Fruit fly (Drosophila melanogaster) whole organism, embryonic: Measurements from ENCODE around the gene CG4009.

Source experiments
- CG10267 ChIP-seq: fragments of 200-800 bp; sonication (Bioruptor generic); optimal IDR thresholded peaks from 2 replicates; lab custom pipeline; 2018; ENCODE audit warnings: missing biosample characterization, mild to moderate bottlenecking, missing genetic modification characterization, moderate library complexity
- CG12104 ChIP-seq: fragments of 200-800 bp; sonication (Bioruptor generic); optimal IDR thresholded peaks from 3 replicates; lab custom pipeline; 2016; ENCODE audit warnings: missing biosample characterization, missing genetic modification characterization
- CG12391 ChIP-seq: fragments of 200-800 bp; sonication (Bioruptor generic); optimal IDR thresholded peaks from 3 replicates; lab custom pipeline; 2018; ENCODE audit warnings: missing biosample characterization, mild to moderate bottlenecking, missing genetic modification characterization, moderate library complexity
- CG13424 ChIP-seq: fragments of 200-800 bp; sonication (Bioruptor generic); optimal IDR thresholded peaks from 2 replicates; lab custom pipeline; 2019; ENCODE audit warnings: missing biosample characterization, mild to moderate bottlenecking, missing genetic modification characterization, moderate library complexity
- CG15696 ChIP-seq: fragments of 200-800 bp; sonication (Bioruptor generic); optimal IDR thresholded peaks from 2 replicates; lab custom pipeline; 2019; ENCODE audit warnings: missing biosample characterization, mild to moderate bottlenecking, missing genetic modification characterization, moderate library complexity
- CG16779 ChIP-seq: fragments of 200-800 bp; sonication (Bioruptor generic); IDR thresholded peaks from 2 replicates; pipeline ENCODE4 v1.3.6; 2022; ENCODE audit warnings: missing biosample characterization, missing genetic modification characterization
- CG17328 ChIP-seq: fragments of 200-800 bp; sonication (Bioruptor generic); IDR thresholded peaks from 2 replicates; pipeline ENCODE4 v1.3.6; 2022; ENCODE audit warnings: missing biosample characterization, missing genetic modification characterization
- CG17361 ChIP-seq: fragments of 200-800 bp; sonication (Bioruptor generic); IDR thresholded peaks from 3 replicates; pipeline ENCODE4 v1.3.6; 2022; ENCODE audit warnings: missing biosample characterization, missing genetic modification characterization
- CG17612 ChIP-seq: fragments of 200-800 bp; sonication (Bioruptor generic); IDR thresholded peaks from 2 replicates; pipeline ENCODE4 v1.3.6; 2022; ENCODE audit warnings: missing biosample characterization, missing genetic modification characterization
- CG1792 ChIP-seq: fragments of 200-800 bp; sonication (Bioruptor generic); optimal IDR thresholded peaks from 2 replicates; lab custom pipeline; 2016; ENCODE audit warnings: missing biosample characterization, missing genetic modification characterization
- CG18011 ChIP-seq: fragments of 200-800 bp; sonication (Bioruptor generic); optimal IDR thresholded peaks from 2 replicates; lab custom pipeline; 2017; ENCODE audit warnings: missing biosample characterization, missing genetic modification characterization, mild to moderate bottlenecking, moderate library complexity, missing genotype
- CG2116 ChIP-seq: fragments of 200-800 bp; sonication (Bioruptor generic); optimal IDR thresholded peaks from 3 replicates; lab custom pipeline; 2018; ENCODE audit warnings: missing biosample characterization, mild to moderate bottlenecking, missing genetic modification characterization
- CG2712 ChIP-seq: fragments of 200-800 bp; optimal IDR thresholded peaks from 3 replicates; lab custom pipeline; 2019; ENCODE audit warnings: missing biosample characterization, mild to moderate bottlenecking, missing genetic modification characterization, moderate library complexity
- CG2875 ChIP-seq: fragments of 200-800 bp; sonication (Bioruptor generic); optimal IDR thresholded peaks from 2 replicates; lab custom pipeline; 2017; ENCODE audit warnings: missing biosample characterization, mild to moderate bottlenecking, missing genetic modification characterization, missing genetic modification reagents
- CG30403 ChIP-seq: fragments of 200-800 bp; sonication (Bioruptor generic); optimal IDR thresholded peaks from 3 replicates; lab custom pipeline; 2016; ENCODE audit warnings: missing biosample characterization, missing genetic modification characterization
- CG3065 ChIP-seq: fragments of 200-800 bp; sonication (Bioruptor generic); optimal IDR thresholded peaks from 2 replicates; lab custom pipeline; 2016; ENCODE audit warnings: missing biosample characterization, missing genetic modification characterization
- CG31224 ChIP-seq: fragments of 200-800 bp; sonication (Bioruptor generic); IDR thresholded peaks from 2 replicates; pipeline ENCODE4 v1.3.6; 2022; ENCODE audit warnings: missing biosample characterization, missing genetic modification characterization
- CG3163 ChIP-seq: fragments of 200-800 bp; sonication (Bioruptor generic); optimal IDR thresholded peaks from 3 replicates; lab custom pipeline; 2016; ENCODE audit warnings: missing biosample characterization, missing genetic modification characterization
- CG34376 ChIP-seq: fragments of 200-800 bp; sonication (Bioruptor generic); optimal IDR thresholded peaks from 2 replicates; lab custom pipeline; 2018; ENCODE audit warnings: missing biosample characterization, mild to moderate bottlenecking, missing genetic modification characterization
- CG3838 ChIP-seq: fragments of 200-800 bp; sonication (Bioruptor generic); optimal IDR thresholded peaks from 3 replicates; lab custom pipeline; 2016; ENCODE audit warnings: missing biosample characterization, missing genetic modification characterization
- CG4854 ChIP-seq: fragments of 200-800 bp; sonication (Bioruptor generic); optimal IDR thresholded peaks from 2 replicates; lab custom pipeline; 2016; ENCODE audit warnings: missing biosample characterization, missing genetic modification characterization, inconsistent platforms
- CG8924 ChIP-seq: fragments of 200-800 bp; optimal IDR thresholded peaks from 3 replicates; lab custom pipeline; 2019; ENCODE audit warnings: missing biosample characterization, mild to moderate bottlenecking, missing genetic modification characterization, moderate library complexity
- CG9215 ChIP-seq: fragments of 200-800 bp; sonication (Bioruptor generic); IDR thresholded peaks from 2 replicates; pipeline ENCODE4 v1.3.6; 2022; ENCODE audit warnings: missing biosample characterization, missing genetic modification characterization
- CG9797 ChIP-seq: fragments of 200-800 bp; sonication (Bioruptor generic); optimal IDR thresholded peaks from 3 replicates; lab custom pipeline; 2018; ENCODE audit warnings: missing biosample characterization, mild to moderate bottlenecking, missing genetic modification characterization
- CoRest ChIP-seq: fragments of 200-800 bp; sonication (Bioruptor generic); optimal IDR thresholded peaks from 3 replicates; lab custom pipeline; 2018; ENCODE audit warnings: missing biosample characterization, mild to moderate bottlenecking, missing genetic modification characterization, moderate library complexity
- D ChIP-seq, 2 experiments: fragments of 200-800 bp in 1 of 2; fragments of >200 bp in 1 of 2; sonication (Bioruptor generic) in 1 of 2; optimal IDR thresholded peaks; 2 replicates in 1 of 2; 3 replicates in 1 of 2; lab custom pipeline; 2017; ENCODE audit warnings: mild to moderate bottlenecking in 1 of 2, missing biosample characterization in 1 of 2, missing genetic modification characterization in 1 of 2, missing genetic modification reagents in 1 of 2
- Dbx ChIP-seq: fragments of 200-800 bp; sonication (Bioruptor generic); IDR thresholded peaks from 3 replicates; pipeline ENCODE4 v1.3.6; 2022; ENCODE audit warnings: missing biosample characterization, missing genetic modification characterization
- Doc2 ChIP-seq: fragments of 200-800 bp; sonication (Bioruptor generic); IDR thresholded peaks from 2 replicates; pipeline ENCODE4 v1.3.6; 2022; ENCODE audit warnings: missing biosample characterization, missing genetic modification characterization
- Drgx ChIP-seq: fragments of 200-800 bp; sonication (Bioruptor generic); IDR thresholded peaks from 2 replicates; pipeline ENCODE4 v1.3.6; 2022; ENCODE audit warnings: missing biosample characterization, missing genetic modification characterization
- E2f2 ChIP-seq: fragments of 200-800 bp; sonication (Bioruptor generic); IDR thresholded peaks from 2 replicates; pipeline ENCODE4 v1.3.6; 2022; ENCODE audit warnings: missing biosample characterization, missing genetic modification characterization
- H15 ChIP-seq: fragments of 200-800 bp; sonication (Bioruptor generic); IDR thresholded peaks from 3 replicates; pipeline ENCODE4 v1.3.6; 2022; ENCODE audit warnings: missing biosample characterization, missing genetic modification characterization
- Hand ChIP-seq: fragments of 200-800 bp; sonication (Bioruptor generic); optimal IDR thresholded peaks from 2 replicates; lab custom pipeline; 2017; ENCODE audit warnings: mild to moderate bottlenecking, missing biosample characterization, missing genetic modification reagents, missing genetic modification characterization
- Hr3 ChIP-seq: fragments of 200-800 bp; sonication (Bioruptor generic); optimal IDR thresholded peaks from 3 replicates; lab custom pipeline; 2016; ENCODE audit warnings: missing biosample characterization, missing genetic modification characterization
- Lhr ChIP-seq: fragments of 200-800 bp; sonication (Bioruptor generic); optimal IDR thresholded peaks from 3 replicates; lab custom pipeline; 2017; ENCODE audit warnings: mild to moderate bottlenecking, missing biosample characterization, missing genetic modification reagents, missing genetic modification characterization
- Sox102F ChIP-seq: fragments of 200-800 bp; sonication (Bioruptor generic); optimal IDR thresholded peaks from 2 replicates; lab custom pipeline; 2018; ENCODE audit warnings: missing biosample characterization, mild to moderate bottlenecking, missing genetic modification characterization, moderate library complexity
- al ChIP-seq: fragments of 200-800 bp; sonication (Bioruptor generic); IDR thresholded peaks from 2 replicates; pipeline ENCODE4 v1.3.6; 2022; ENCODE audit warnings: missing biosample characterization, missing genetic modification characterization
- crol ChIP-seq: fragments of 200-800 bp; sonication (Bioruptor generic); IDR thresholded peaks from 2 replicates; pipeline ENCODE4 v1.3.6; 2022; ENCODE audit warnings: missing biosample characterization, missing genetic modification characterization
- da ChIP-seq: fragments of 200-800 bp; sonication (Bioruptor generic); optimal IDR thresholded peaks from 2 replicates; lab custom pipeline; 2016; ENCODE audit warnings: missing biosample characterization, missing genetic modification characterization
- hbn ChIP-seq: fragments of 200-800 bp; sonication (Bioruptor generic); IDR thresholded peaks from 2 replicates; pipeline ENCODE4 v1.3.6; 2022; ENCODE audit warnings: missing biosample characterization, missing genetic modification characterization; ENCODE audit not compliant: partially characterized antibody
- jing ChIP-seq: fragments of 200-800 bp; sonication (Bioruptor generic); optimal IDR thresholded peaks from 2 replicates; lab custom pipeline; 2018; ENCODE audit warnings: missing biosample characterization, mild to moderate bottlenecking, missing genetic modification characterization
- lab ChIP-seq: fragments of 200-800 bp; sonication (Bioruptor generic); optimal IDR thresholded peaks from 3 replicates; lab custom pipeline; 2017; ENCODE audit warnings: missing biosample characterization, missing genetic modification characterization, mild to moderate bottlenecking, moderate library complexity, missing genetic modification reagents
- lola ChIP-seq, 3 experiments: fragments of >200 bp in 2 of 3; fragments of 200-800 bp in 1 of 3; sonication (Bioruptor generic) in 1 of 3; optimal IDR thresholded peaks; 2 replicates each; lab custom pipeline; 2017 to 2019; ENCODE audit warnings: missing biosample characterization in 3 of 3, missing genetic modification characterization in 3 of 3, mild to moderate bottlenecking in 1 of 3, moderate library complexity in 1 of 3
- pzg ChIP-seq: fragments of 200-800 bp; sonication (Bioruptor generic); optimal IDR thresholded peaks from 3 replicates; lab custom pipeline; 2018; ENCODE audit warnings: missing biosample characterization, mild to moderate bottlenecking, missing genetic modification characterization, moderate library complexity
- repo ChIP-seq: fragments of 200-800 bp; sonication (Bioruptor generic); optimal IDR thresholded peaks from 2 replicates; lab custom pipeline; 2016; ENCODE audit warnings: missing biosample characterization, missing genetic modification characterization
- sna ChIP-seq: fragments of 200-800 bp; sonication (Bioruptor generic); IDR thresholded peaks from 2 replicates; pipeline ENCODE4 v1.3.6; 2022; ENCODE audit warnings: missing biosample characterization, missing genetic modification characterization; ENCODE audit not compliant: partially characterized antibody
- stc ChIP-seq: fragments of 200-800 bp; sonication (Bioruptor generic); IDR thresholded peaks from 2 replicates; pipeline ENCODE4 v1.3.6; 2022; ENCODE audit warnings: missing biosample characterization, missing genetic modification characterization
- tio ChIP-seq: fragments of 200-800 bp; sonication (Bioruptor generic); optimal IDR thresholded peaks from 2 replicates; lab custom pipeline; 2017; ENCODE audit warnings: missing biosample characterization, missing genetic modification characterization, inconsistent platforms
- tll ChIP-seq, 2 experiments: fragments of 200-800 bp in 1 of 2; fragments of >200 bp in 1 of 2; sonication (Bioruptor generic) in 1 of 2; optimal IDR thresholded peaks; 2 replicates each; lab custom pipeline; 2017 to 2019; ENCODE audit warnings: missing biosample characterization in 2 of 2, missing genetic modification characterization in 2 of 2, mild to moderate bottlenecking in 1 of 2, moderate library complexity in 1 of 2

The CG4009 gene

DNA sequence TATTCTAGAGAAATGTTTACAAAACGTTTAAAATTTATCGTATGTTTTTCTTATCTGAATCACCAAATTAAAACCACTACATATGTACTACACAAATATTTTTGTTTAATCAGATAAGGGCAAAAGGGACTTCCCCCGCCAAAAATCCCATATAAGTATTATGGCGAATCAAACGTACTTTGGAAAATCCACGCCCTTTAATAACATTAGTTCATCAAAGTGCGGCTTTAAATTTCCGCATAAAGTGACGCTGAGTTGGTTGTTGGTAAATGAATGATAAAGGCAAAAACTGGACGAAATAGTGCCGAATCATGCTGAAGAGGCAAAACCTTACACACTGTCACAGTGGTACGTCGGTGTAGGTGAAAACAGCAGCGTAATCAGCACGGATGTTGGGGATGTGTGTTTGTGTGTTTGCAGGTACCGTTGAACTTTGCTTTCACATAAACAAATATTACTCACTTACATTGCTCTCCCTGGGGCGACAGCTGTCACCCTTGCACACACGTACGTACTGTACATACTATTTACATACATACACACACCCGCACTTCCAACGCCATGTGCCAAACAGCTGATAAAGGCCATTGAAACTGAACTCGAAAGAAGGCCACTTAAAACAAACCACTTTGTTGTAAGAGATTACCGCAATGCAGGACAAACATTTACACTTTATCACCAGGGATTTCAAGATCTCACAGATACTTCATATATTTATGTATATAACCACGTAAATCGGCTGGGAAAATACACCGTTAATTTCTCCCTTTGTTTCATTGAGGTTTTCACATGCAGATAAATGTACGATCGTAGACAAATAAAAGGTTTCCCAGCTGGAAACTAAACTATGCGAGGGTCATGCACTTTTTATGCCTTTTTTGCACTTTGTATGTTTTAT lies 43.4 kb upstream of the CG4009 start (continued):
- TF ChIP-seq CoRest (tag; lab: Kevin White, UChicago), result peak; percentile 32
- no peak for TF ChIP-seq pzg (GFP tag; lab: Kevin White, UChicago)
- no peak for TF ChIP-seq CG18011 (GFP tag; lab: Kevin White, UChicago)
- TF ChIP-seq CG8924 (tag; lab: Kevin White, UChicago), result peak; percentile 62
- no peak for TF ChIP-seq tio
- TF ChIP-seq al, result no peak
- no peak for TF ChIP-seq CG2712 (tag; lab: Kevin White, UChicago)
- TF ChIP-seq lola (GFP tag; optimal IDR thresholded peaks at IDR 0.05; lab: Kevin White, UChicago), result peak in 1 of 3 experiments; percentile 18
- TF ChIP-seq Drgx (GFP tag; lab: Robert Waterston, UW), result peak; percentile 21; the same call in 1 of the 2 replicates
- TF ChIP-seq Lhr (GFP tag; lab: Kevin White, UChicago), result no peak
- no peak for TF ChIP-seq CG3838
- TF ChIP-seq crol (GFP tag; lab: Robert Waterston, UW), result no peak
- TF ChIP-seq CG2116, result no peak
- TF ChIP-seq CG16779 (GFP tag; lab: Robert Waterston, UW), result no peak
- no peak for TF ChIP-seq CG31224 (GFP tag; lab: Robert Waterston, UW)
- no peak for TF ChIP-seq CG12391 (tag; lab: Kevin White, UChicago)
- no peak for TF ChIP-seq hbn (GFP tag; lab: Robert Waterston, UW)
- no peak for TF ChIP-seq da (GFP tag; lab: Kevin White, UChicago)
- no peak for TF ChIP-seq CG4854 (GFP tag; lab: Kevin White, UChicago)
- peak in 1 of 2 experiments; percentile 59 for TF ChIP-seq tll (GFP tag; optimal IDR thresholded peaks at IDR 0.05; lab: Kevin White, UChicago)
- TF ChIP-seq CG17361 (GFP tag; lab: Robert Waterston, UW), result no peak
- no peak for TF ChIP-seq CG30403 (GFP tag; lab: Kevin White, UChicago)
- TF ChIP-seq CG1792 (GFP tag; lab: Kevin White, UChicago), result no peak
- no peak for TF ChIP-seq H15 (GFP tag; lab: Robert Waterston, UW)
- no peak for TF ChIP-seq sna (GFP tag; lab: Robert Waterston, UW)
- TF ChIP-seq Dbx (GFP tag; lab: Robert Waterston, UW), result peak; percentile 24; the same call in 1 of the 3 replicates
- TF ChIP-seq CG3065 (GFP tag; lab: Kevin White, UChicago), result no peak
- TF ChIP-seq stc (GFP tag; lab: Robert Waterston, UW), result no peak
- TF ChIP-seq Doc2, result no peak
- no peak for TF ChIP-seq CG13424
- TF ChIP-seq CG9215 (GFP tag; lab: Robert Waterston, UW), result no peak
- TF ChIP-seq CG3163 (GFP tag; lab: Kevin White, UChicago), result no peak
- TF ChIP-seq CG17612, result no peak
- peak; percentile 5 for TF ChIP-seq CG2875 (GFP tag; lab: Kevin White, UChicago)
- TF ChIP-seq CG15696 (tag; lab: Kevin White, UChicago), result peak; percentile 27
- TF ChIP-seq Hr3 (GFP tag; lab: Kevin White, UChicago), result no peak
- no peak for TF ChIP-seq CG12104
- TF ChIP-seq CG17328, result 0 out of 2 replicates have a peak, but pooled peaks have one; percentile 32
- no peak for TF ChIP-seq E2f2 (GFP tag; lab: Robert Waterston, UW)
- no peak for TF ChIP-seq CG9797 (GFP tag; lab: Kevin White, UChicago)
- peak; percentile 84 for TF ChIP-seq D (optimal IDR thresholded peaks at IDR 0.05; lab: Kevin White, UChicago)
- TF ChIP-seq D (GFP tag; optimal IDR thresholded peaks at IDR 0.05; lab: Kevin White, UChicago), result peak; percentile 11
- peak; percentile 56 for TF ChIP-seq lab
- no peak for TF ChIP-seq jing
- TF ChIP-seq CG10267 (tag; lab: Kevin White, UChicago), result no peak
- peak; percentile 41 for TF ChIP-seq CG34376 (GFP tag; lab: Kevin White, UChicago)
- no peak for TF ChIP-seq Sox102F (GFP tag; lab: Kevin White, UChicago)
- no peak for TF ChIP-seq Hand
- no peak for TF ChIP-seq repo (GFP tag; lab: Kevin White, UChicago)
